Worm (Caenorhabditis elegans): ENCODE measurements around the gene ptr-24.
A peak's percentile ranks its signal among the peaks of the same experiment; 100 is the strongest.

ptr-24 gene

ce11 chrX:13328868-13329267 lies 9.0 kb upstream of the ptr-24 start (continued):
- TF ChIP-seq alr-1 (tag; optimal IDR thresholded peaks at IDR 0.05) (no peak), nhr-237 (tag; optimal IDR thresholded peaks at IDR 0.05) (no peak), egl-27 (tag; optimal IDR thresholded peaks at IDR 0.05) (peak; percentile 70), elt-3 (tag; optimal IDR thresholded peaks at IDR 0.05) (no peak), ama-1 (optimal IDR thresholded peaks at IDR 0.05) (no peak), nhr-11 (tag; optimal IDR thresholded peaks at IDR 0.05) (no peak), zag-1 (tag; optimal IDR thresholded peaks at IDR 0.05) (peak; percentile 57), nhr-21 (tag; optimal IDR thresholded peaks at IDR 0.05) (peak; percentile 86), ztf-11 (tag; optimal IDR thresholded peaks at IDR 0.05) (no peak), ZK546.5 (tag; optimal IDR thresholded peaks at IDR 0.05) (no peak), mdl-1 (tag; optimal IDR thresholded peaks at IDR 0.05) (peak; percentile 20 to 76), nhr-12 (tag; optimal IDR thresholded peaks at IDR 0.05) (no peak)

DNA sequence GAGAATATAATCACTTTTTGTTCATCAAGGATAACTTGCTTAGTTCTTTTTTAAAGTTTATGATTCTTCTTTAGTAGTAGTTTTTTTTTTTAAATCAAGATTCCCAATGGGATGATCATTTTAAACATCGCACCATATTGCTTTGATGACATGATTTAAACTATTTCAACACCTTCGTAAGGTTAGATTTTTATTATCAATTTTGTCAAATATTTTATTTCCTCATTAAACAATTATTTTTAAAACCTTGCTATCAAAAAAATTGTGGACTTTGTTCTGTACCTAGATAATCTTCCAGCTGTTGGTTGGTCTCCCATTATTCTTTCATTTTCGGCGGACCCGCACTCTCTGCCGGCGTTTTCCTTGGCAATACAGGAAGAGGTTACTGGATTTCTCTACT lies 6.4 kb upstream of the ptr-24 start, which contains the start of gene sir-2.3:
sir-2.3 (plus strand) TSS at position 301 of the 400 bp plus-strand sequence.
- TF ChIP-seq sma-3 (GFP tag; optimal IDR thresholded peaks at IDR 0.05) (no peak), mdl-1 (tag; optimal IDR thresholded peaks at IDR 0.05) (no peak), lin-39 (tag; optimal IDR thresholded peaks at IDR 0.05) (no peak), ZK546.5 (tag; optimal IDR thresholded peaks at IDR 0.05) (no peak), ceh-82 (tag; optimal IDR thresholded peaks at IDR 0.05) (no peak), sem-4 (tag; optimal IDR thresholded peaks at IDR 0.05) (no peak), nhr-129 (tag; optimal IDR thresholded peaks at IDR 0.05) (no peak), nhr-21 (tag; optimal IDR thresholded peaks at IDR 0.05) (no peak), R02D3.7 (tag; optimal IDR thresholded peaks at IDR 0.05) (no peak), nhr-12 (tag; optimal IDR thresholded peaks at IDR 0.05) (no peak), alr-1 (tag; optimal IDR thresholded peaks at IDR 0.05) (no peak), F13H6.1 (tag; optimal IDR thresholded peaks at IDR 0.05) (no peak), unc-62 (GFP tag; optimal IDR thresholded peaks at IDR 0.05) (no peak), nhr-77 (tag; optimal IDR thresholded peaks at IDR 0.05) (no peak), mbf-1 (tag; optimal IDR thresholded peaks at IDR 0.05) (no peak), skn-1 (tag; optimal IDR thresholded peaks at IDR 0.05) (no peak), ama-1 (optimal IDR thresholded peaks at IDR 0.05) (no peak), unc-39 (tag; optimal IDR thresholded peaks at IDR 0.05) (no peak), ztf-4 (tag; optimal IDR thresholded peaks at IDR 0.05) (no peak), aly-2 (tag; optimal IDR thresholded peaks at IDR 0.05) (no peak)

DNA sequence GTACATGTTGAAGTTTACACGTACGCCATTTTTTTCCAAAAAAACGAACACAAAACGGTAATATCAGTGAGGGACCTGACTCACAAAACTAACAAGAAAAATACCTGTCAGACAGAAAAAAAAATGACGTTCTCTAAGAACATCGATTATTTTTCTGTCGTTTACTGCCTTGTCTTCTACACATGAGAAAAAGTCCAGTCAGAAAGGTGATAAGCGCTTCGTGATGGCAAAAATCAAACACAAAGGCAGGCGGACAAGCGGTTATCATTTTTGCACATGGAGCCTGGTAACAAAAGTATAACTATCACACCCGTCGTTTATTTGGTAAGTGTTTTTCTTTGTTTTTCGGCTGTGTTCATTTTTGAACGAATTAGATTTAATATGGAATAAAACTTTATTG lies 4.0 kb upstream of the ptr-24 start, which contains the start of gene F46G10.4:
F46G10.4 (plus strand) TSS at position 212 of the 400 bp plus-strand sequence.
- no peak for TF ChIP-seq lin-11 (tag; optimal IDR thresholded peaks at IDR 0.05)
- TF ChIP-seq fos-1 (tag; optimal IDR thresholded peaks at IDR 0.05) = peak; percentile 92
- peak; percentile 15 for TF ChIP-seq crh-2 (tag; optimal IDR thresholded peaks at IDR 0.05)

DNA sequence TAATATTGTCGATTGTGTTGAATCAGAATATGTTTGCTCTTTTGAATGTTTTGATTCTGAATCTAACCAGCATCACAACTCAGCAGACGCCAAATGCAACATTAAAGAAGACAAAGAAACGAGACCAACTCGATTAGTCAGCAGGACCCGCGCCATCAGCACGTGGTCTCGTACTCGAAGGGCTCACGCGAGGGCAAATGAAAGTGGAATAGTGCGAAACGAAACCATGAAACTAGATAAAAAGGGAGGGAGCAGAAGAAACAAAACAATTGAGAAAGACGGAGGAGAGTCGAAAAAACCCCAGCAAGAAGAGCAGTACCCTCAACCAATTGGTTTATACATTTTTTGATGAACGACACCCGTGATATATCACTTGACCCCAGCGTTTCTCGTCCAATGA lies 828 bp upstream of the ptr-24 start:
- TF ChIP-seq mdl-1 (tag; optimal IDR thresholded peaks at IDR 0.05) (peak in 1 of 2 experiments; percentile 15), nhr-129 (tag; optimal IDR thresholded peaks at IDR 0.05) (peak; percentile 66), gmeb-1 (tag; optimal IDR thresholded peaks at IDR 0.05) (no peak), C34F6.9 (tag; optimal IDR thresholded peaks at IDR 0.05) (peak; percentile 15), nhr-11 (tag; optimal IDR thresholded peaks at IDR 0.05) (no peak), mab-5 (tag; optimal IDR thresholded peaks at IDR 0.05) (peak; percentile 32), sem-4 (tag; optimal IDR thresholded peaks at IDR 0.05) (peak; percentile 18)

ce11 chrX:13339029-13339626 lies 1.3 kb downstream of the ptr-24 start:
- TF ChIP-seq aly-2 (tag; optimal IDR thresholded peaks at IDR 0.05) = no peak
- peak; percentile 28 for TF ChIP-seq fos-1 (tag; optimal IDR thresholded peaks at IDR 0.05)

- TF ChIP-seq lsy-2 (tag; optimal IDR thresholded peaks at IDR 0.05) = peak in 1 of 2 experiments; percentile 45
- TF ChIP-seq sem-4 (tag; optimal IDR thresholded peaks at IDR 0.05) = peak; percentile 29
- TF ChIP-seq F13H6.1 (tag; optimal IDR thresholded peaks at IDR 0.05) = peak; percentile 73
- no peak for TF ChIP-seq skn-1 (tag; optimal IDR thresholded peaks at IDR 0.05)
- peak; percentile 69 for TF ChIP-seq nhr-129 (tag; optimal IDR thresholded peaks at IDR 0.05)
- TF ChIP-seq sma-9 (GFP tag; optimal IDR thresholded peaks at IDR 0.05) = peak; percentile 77
- no peak for TF ChIP-seq sma-9 (tag; optimal IDR thresholded peaks at IDR 0.05)
- no peak for TF ChIP-seq lin-11 (tag; optimal IDR thresholded peaks at IDR 0.05)
- TF ChIP-seq C34F6.9 (tag; optimal IDR thresholded peaks at IDR 0.05) = peak; percentile 35
These were observed 3.1 kb downstream of the ptr-24 start for ce11 chrX:13340970-13341369.
